Worm (Caenorhabditis elegans): ENCODE results near the gene C11H1.5.

DNA sequence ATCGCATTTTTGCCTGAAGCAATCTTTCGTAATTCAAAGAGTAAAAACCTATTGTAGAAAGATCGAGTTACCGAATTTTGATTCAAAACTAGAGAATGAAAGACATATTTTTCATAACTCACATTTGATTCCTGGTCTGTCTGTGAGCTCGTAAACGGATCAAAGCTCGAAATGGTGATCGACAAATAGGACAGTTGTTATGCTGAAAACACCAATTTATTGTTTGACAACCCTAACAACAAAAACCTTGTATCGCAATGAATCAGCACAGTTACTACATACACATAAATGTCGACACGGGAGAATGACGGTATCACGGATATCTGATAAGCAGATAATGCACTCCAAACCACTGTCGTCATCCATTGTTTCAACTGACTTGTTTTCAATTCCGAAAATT, 6.7 kb upstream of the C11H1.5 start:
- TF ChIP-seq W03F9.2 (tag; optimal IDR thresholded peaks at IDR 0.05) (no peak), him-1 (tag; optimal IDR thresholded peaks at IDR 0.05) (no peak), dao-5 (tag; optimal IDR thresholded peaks at IDR 0.05) (no peak)

Measured in whole organism, L4/young adult.